Worm (Caenorhabditis elegans) whole organism, L2 larva: ENCODE data around the gene T05A12.3.

ENCODE experiments used
- ZK546.5 ChIP-seq: sonication (generic microtip); optimal IDR thresholded peaks from 2 replicates; lab custom pipeline; 2017; ENCODE audit warnings: missing biosample characterization, missing genetic modification characterization
- ama-1 ChIP-seq: fragments of 150-350 bp; optimal IDR thresholded peaks from 2 replicates; lab custom pipeline; 2018; ENCODE audit warnings: inconsistent platforms
- dmd-4 ChIP-seq: sonication (generic microtip); optimal IDR thresholded peaks from 2 replicates; lab custom pipeline; 2017; ENCODE audit warnings: missing biosample characterization, missing genetic modification characterization
- fos-1 ChIP-seq: fragments of 150-350 bp; optimal IDR thresholded peaks from 2 replicates; lab custom pipeline; 2014; ENCODE audit warnings: missing biosample characterization, missing genetic modification characterization
- lin-13 ChIP-seq: fragments of 150-350 bp; optimal IDR thresholded peaks from 2 replicates; lab custom pipeline; 2014; ENCODE audit warnings: missing biosample characterization, missing genetic modification reagents, missing genetic modification characterization
- snpc-4 ChIP-seq: fragments of 150-350 bp; optimal IDR thresholded peaks from 2 replicates; lab custom pipeline; 2014; ENCODE audit warnings: missing biosample characterization, missing genetic modification characterization
- unc-62 ChIP-seq: fragments of 150-350 bp; optimal IDR thresholded peaks from 2 replicates; lab custom pipeline; 2014; ENCODE audit warnings: missing biosample characterization, missing genetic modification reagents, missing genetic modification characterization
- ztf-11 ChIP-seq: sonication (generic microtip); optimal IDR thresholded peaks from 2 replicates; lab custom pipeline; 2017; ENCODE audit warnings: missing biosample characterization, missing genetic modification characterization
- ztf-4 ChIP-seq: fragments of 150-350 bp; optimal IDR thresholded peaks from 2 replicates; lab custom pipeline; 2014; ENCODE audit warnings: missing biosample characterization, missing genetic modification characterization

DNA sequence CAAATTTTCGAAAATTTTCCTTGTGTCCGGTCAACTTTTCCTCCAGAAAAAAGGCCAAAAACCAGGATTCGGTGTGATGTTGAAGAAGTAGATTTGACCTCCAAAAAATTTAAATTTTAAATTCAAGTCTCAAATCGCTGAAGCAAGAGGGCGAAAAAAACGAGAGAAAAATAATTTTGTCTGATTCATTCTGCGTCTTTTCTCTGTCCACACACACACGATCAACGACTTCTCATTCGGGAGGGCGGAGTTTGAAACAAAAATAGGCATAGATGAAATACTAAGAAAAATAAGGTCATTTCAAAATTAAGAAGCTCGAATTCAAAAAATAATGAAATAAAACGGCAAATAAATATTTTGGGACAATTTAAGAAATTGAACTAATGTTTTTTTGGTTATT, 28.2 kb downstream of the T05A12.3 start, which contains the start of gene R13H7.2:
- no peak for TF ChIP-seq fos-1 (tag; lab: Kevin White, UChicago)
- TF ChIP-seq ama-1 (lab: Kevin White, UChicago): no peak
- TF ChIP-seq snpc-4 (tag; lab: Kevin White, UChicago): no peak
- TF ChIP-seq ZK546.5: no peak
- TF ChIP-seq ztf-4 (tag; lab: Kevin White, UChicago): no peak
- TF ChIP-seq unc-62 (GFP tag; lab: Kevin White, UChicago): no peak
- TF ChIP-seq ztf-11 (tag; lab: Kevin White, UChicago): no peak
- TF ChIP-seq dmd-4 (tag; lab: Kevin White, UChicago): no peak
- no peak for TF ChIP-seq lin-13
